Fruit fly (Drosophila melanogaster): Measurements from ENCODE around the gene CG2186.

The CG2186 gene

DNA sequence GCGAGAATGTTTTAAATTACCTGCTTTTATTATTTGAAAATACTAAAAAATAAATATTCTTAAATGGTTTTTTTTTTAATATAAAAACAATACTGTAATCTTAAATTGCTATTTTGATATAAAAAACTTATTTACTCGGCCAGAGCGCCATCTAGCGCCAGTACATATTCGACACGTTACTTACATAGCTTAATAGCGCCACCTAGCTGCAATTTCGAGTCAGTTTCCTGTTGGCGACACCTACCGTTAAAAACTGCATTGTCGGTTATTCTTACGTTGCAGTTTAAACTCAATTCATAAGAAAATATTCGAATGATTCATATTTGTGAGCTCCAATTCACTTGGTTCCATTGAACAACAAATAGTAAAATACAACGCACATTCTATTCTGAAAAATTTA is 25.1 kb upstream of the CG2186 start (continued):
- TF ChIP-seq CG16779 (GFP tag; IDR thresholded peaks at IDR 0.05) (no peak), Sin3A (optimal IDR thresholded peaks at IDR 0.05) (no peak), CG16813 (GFP tag; IDR thresholded peaks at IDR 0.05; ENCODE audit: partially characterized antibody) (no peak), knrl (GFP tag; IDR thresholded peaks at IDR 0.05; ENCODE audit: partially characterized antibody) (peak; percentile 38; the same call in 1 of the 3 replicates), ac (GFP tag; optimal IDR thresholded peaks at IDR 0.05) (no peak), CG34422 (GFP tag; IDR thresholded peaks at IDR 0.05) (peak; percentile 63; the same call in 1 of the 3 replicates), NfI (GFP tag; optimal IDR thresholded peaks at IDR 0.05) (peak; percentile 77), CG17912 (GFP tag; optimal IDR thresholded peaks at IDR 0.05) (peak; percentile 65), zfh2 (GFP tag; optimal IDR thresholded peaks at IDR 0.05) (peak; percentile 14), jigr1 (GFP tag; IDR thresholded peaks at IDR 0.05) (no peak), ash1 (GFP tag; optimal IDR thresholded peaks at IDR 0.05) (peak; percentile 11), CG5953 (GFP tag; IDR thresholded peaks at IDR 0.05) (peak; percentile 40; the same call in 1 of the 2 replicates), Six4 (GFP tag; optimal IDR thresholded peaks at IDR 0.05) (peak; percentile 20), fd64A (GFP tag; optimal IDR thresholded peaks at IDR 0.05) (no peak), CG31388 (GFP tag; optimal IDR thresholded peaks at IDR 0.05) (peak; percentile 17), cas (GFP tag; IDR thresholded peaks at IDR 0.05) (no peak), CG6175 (GFP tag; IDR thresholded peaks at IDR 0.05) (no peak; the same call in 2 of the 3 replicates), CG13424 (tag; optimal IDR thresholded peaks at IDR 0.05) (peak; percentile 42), z (GFP tag; IDR thresholded peaks at IDR 0.05) (no peak), Dip3 (GFP tag; optimal IDR thresholded peaks at IDR 0.05) (peak; percentile 26), Hr39 (optimal IDR thresholded peaks at IDR 0.05) (no peak), CG10565 (GFP tag; optimal IDR thresholded peaks at IDR 0.05) (no peak), Oaz (GFP tag; IDR thresholded peaks at IDR 0.05) (0 out of 2 replicates have a peak, but pooled peaks have one; percentile 24), CkIIα-i1 (GFP tag; IDR thresholded peaks at IDR 0.05) (no peak), klu (GFP tag; IDR thresholded peaks at IDR 0.05) (no peak), aop (GFP tag; IDR thresholded peaks at IDR 0.05) (0 out of 2 replicates have a peak, but pooled peaks have one; percentile 6), CG6765 (GFP tag; optimal IDR thresholded peaks at IDR 0.05) (no peak), pho (GFP tag; optimal IDR thresholded peaks at IDR 0.05) (peak; percentile 23), CG6854 (GFP tag; optimal IDR thresholded peaks at IDR 0.05) (no peak), BtbVII (GFP tag; optimal IDR thresholded peaks at IDR 0.05) (peak; percentile 22), nau (GFP tag; optimal IDR thresholded peaks at IDR 0.05) (no peak), CG12299 (tag; optimal IDR thresholded peaks at IDR 0.05) (peak; percentile 47), E2f1 (GFP tag; IDR thresholded peaks at IDR 0.05) (peak; percentile 64), Camta (GFP tag; optimal IDR thresholded peaks at IDR 0.05) (peak; percentile 17), Aef1 (GFP tag; IDR thresholded peaks at IDR 0.05) (peak; percentile 36; the same call in 1 of the 3 replicates), NFAT (GFP tag; IDR thresholded peaks at IDR 0.05) (peak; percentile 87), maf-S (GFP tag; optimal IDR thresholded peaks at IDR 0.05) (peak; percentile 41), CG8089 (GFP tag; optimal IDR thresholded peaks at IDR 0.05) (peak; percentile 51), Hand (GFP tag; optimal IDR thresholded peaks at IDR 0.05) (no peak), CG17361 (GFP tag; IDR thresholded peaks at IDR 0.05) (peak; percentile 68), Ets97D (GFP tag; optimal IDR thresholded peaks at IDR 0.05) (peak; percentile 76), CG11247 (GFP tag; IDR thresholded peaks at IDR 0.05) (peak; percentile 69), Ssrp (tag; optimal IDR thresholded peaks at IDR 0.05) (peak; percentile 41), cato (GFP tag; optimal IDR thresholded peaks at IDR 0.05; ENCODE audit: borderline replicate concordance) (peak; percentile 18), scrt (GFP tag; optimal IDR thresholded peaks at IDR 0.05) (peak; percentile 13), NC2β (GFP tag; optimal IDR thresholded peaks at IDR 0.05) (peak; percentile 58), Dp (GFP tag; optimal IDR thresholded peaks at IDR 0.05) (peak; percentile 13), stwl (tag; optimal IDR thresholded peaks at IDR 0.05) (peak; percentile 70), CG14710 (tag; optimal IDR thresholded peaks at IDR 0.05) (peak; percentile 46), dimm (GFP tag; IDR thresholded peaks at IDR 0.05) (no peak), gem (tag; optimal IDR thresholded peaks at IDR 0.05) (peak; percentile 68), Nf-YC (tag; optimal IDR thresholded peaks at IDR 0.05) (peak; percentile 45)

All from whole organism, embryonic.